Fruit fly (Drosophila melanogaster) whole organism, embryonic: ENCODE measurements around the gene CG43117.

Source experiments
- Adf1 ChIP-seq: fragments of 200-800 bp; sonication (Bioruptor generic); IDR thresholded peaks from 2 replicates; pipeline ENCODE4 v1.3.6; 2022; ENCODE audit warnings: missing biosample characterization, missing genetic modification characterization
- Asciz ChIP-seq: fragments of 200-800 bp; sonication (Bioruptor generic); optimal IDR thresholded peaks from 2 replicates; lab custom pipeline; 2017; ENCODE audit warnings: missing biosample characterization, mild to moderate bottlenecking, missing genetic modification characterization, missing genetic modification reagents
- CG10274 ChIP-seq: fragments of 200-800 bp; sonication (Bioruptor generic); optimal IDR thresholded peaks from 3 replicates; lab custom pipeline; 2017; ENCODE audit warnings: missing biosample characterization, mild to moderate bottlenecking, missing genetic modification characterization
- CG10543 ChIP-seq: fragments of 200-800 bp; sonication (Bioruptor generic); optimal IDR thresholded peaks from 3 replicates; lab custom pipeline; 2017; ENCODE audit warnings: missing biosample characterization, mild to moderate bottlenecking, missing genetic modification characterization, moderate library complexity
- CG11723 ChIP-seq: fragments of 200-800 bp; sonication (Bioruptor generic); optimal IDR thresholded peaks from 2 replicates; lab custom pipeline; 2017; ENCODE audit warnings: missing biosample characterization, mild to moderate bottlenecking, missing genetic modification characterization
- CG12071 ChIP-seq: fragments of 200-800 bp; sonication (Bioruptor generic); optimal IDR thresholded peaks from 3 replicates; lab custom pipeline; 2018; ENCODE audit warnings: missing biosample characterization, mild to moderate bottlenecking, missing genetic modification characterization
- CG12659 ChIP-seq: fragments of 200-800 bp; sonication (Bioruptor generic); optimal IDR thresholded peaks from 3 replicates; lab custom pipeline; 2017; ENCODE audit warnings: mild to moderate bottlenecking, missing biosample characterization, missing genetic modification reagents, missing genetic modification characterization
- CG12769 ChIP-seq: fragments of 200-800 bp; sonication (Bioruptor generic); optimal IDR thresholded peaks from 2 replicates; lab custom pipeline; 2019; ENCODE audit warnings: missing biosample characterization, mild to moderate bottlenecking, missing genetic modification characterization, moderate library complexity
- CG13894 ChIP-seq: fragments of 200-800 bp; sonication (Bioruptor generic); optimal IDR thresholded peaks from 3 replicates; lab custom pipeline; 2018; ENCODE audit warnings: missing biosample characterization, mild to moderate bottlenecking, missing genetic modification characterization, moderate library complexity
- CG14441 ChIP-seq: fragments of 200-800 bp; sonication (Bioruptor generic); IDR thresholded peaks from 2 replicates; pipeline ENCODE4 v1.3.6; 2022; ENCODE audit warnings: missing biosample characterization, missing genetic modification characterization
- CG14860 ChIP-seq: fragments of 200-800 bp; sonication (Bioruptor generic); IDR thresholded peaks from 3 replicates; pipeline ENCODE4 v1.3.6; 2022; ENCODE audit warnings: missing biosample characterization, missing genetic modification characterization; ENCODE audit not compliant: partially characterized antibody
- CG14965 ChIP-seq: fragments of 200-800 bp; sonication (Bioruptor generic); optimal IDR thresholded peaks from 2 replicates; lab custom pipeline; 2016; ENCODE audit warnings: missing biosample characterization, missing genetic modification characterization, borderline replicate concordance
- CG17802 ChIP-seq: fragments of 200-800 bp; sonication (Bioruptor generic); optimal IDR thresholded peaks from 2 replicates; lab custom pipeline; 2018; ENCODE audit warnings: missing biosample characterization, mild to moderate bottlenecking, missing genetic modification characterization, moderate library complexity
- CG2120 ChIP-seq: fragments of 200-800 bp; sonication (Bioruptor generic); optimal IDR thresholded peaks from 3 replicates; lab custom pipeline; 2016; ENCODE audit warnings: missing biosample characterization, missing genetic modification characterization
- CG31388 ChIP-seq: fragments of 200-800 bp; sonication (Bioruptor generic); optimal IDR thresholded peaks from 2 replicates; lab custom pipeline; 2016; ENCODE audit warnings: missing biosample characterization, missing genetic modification characterization
- CG3281 ChIP-seq: fragments of 200-800 bp; sonication (Bioruptor generic); optimal IDR thresholded peaks from 3 replicates; lab custom pipeline; 2017; ENCODE audit warnings: missing biosample characterization, mild to moderate bottlenecking, missing genetic modification characterization
- CG4282 ChIP-seq: fragments of 200-800 bp; sonication (Bioruptor generic); optimal IDR thresholded peaks from 2 replicates; lab custom pipeline; 2016; ENCODE audit warnings: missing biosample characterization, missing genetic modification characterization
- CG4820 ChIP-seq: fragments of 200-800 bp; sonication (Bioruptor generic); optimal IDR thresholded peaks from 3 replicates; lab custom pipeline; 2016; ENCODE audit warnings: missing biosample characterization, missing genetic modification characterization
- CG6654 ChIP-seq: fragments of 200-800 bp; sonication (Bioruptor generic); optimal IDR thresholded peaks from 2 replicates; lab custom pipeline; 2017; ENCODE audit warnings: missing biosample characterization, mild to moderate bottlenecking, missing genetic modification characterization
- CG7839 ChIP-seq: fragments of 200-800 bp; sonication (Bioruptor generic); optimal IDR thresholded peaks from 3 replicates; lab custom pipeline; 2018; ENCODE audit warnings: missing biosample characterization, mild to moderate bottlenecking, missing genetic modification characterization, moderate library complexity
- Drgx ChIP-seq: fragments of 200-800 bp; sonication (Bioruptor generic); IDR thresholded peaks from 2 replicates; pipeline ENCODE4 v1.3.6; 2022; ENCODE audit warnings: missing biosample characterization, missing genetic modification characterization
- HHEX ChIP-seq: fragments of 200-800 bp; sonication (Bioruptor generic); optimal IDR thresholded peaks from 3 replicates; lab custom pipeline; 2017; ENCODE audit warnings: missing biosample characterization, mild to moderate bottlenecking, missing genetic modification characterization, missing genetic modification reagents
- MBD-R2 ChIP-seq: fragments of 200-800 bp; sonication (Bioruptor generic); IDR thresholded peaks from 2 replicates; pipeline ENCODE4 v1.3.6; 2022; ENCODE audit warnings: missing biosample characterization, missing genetic modification characterization
- Mes4 ChIP-seq: fragments of 200-800 bp; sonication (Bioruptor generic); optimal IDR thresholded peaks from 2 replicates; lab custom pipeline; 2016; ENCODE audit warnings: missing biosample characterization, missing genetic modification characterization
- Neu2 ChIP-seq: fragments of 200-800 bp; sonication (Bioruptor generic); optimal IDR thresholded peaks from 3 replicates; lab custom pipeline; 2016; ENCODE audit warnings: missing biosample characterization, missing genetic modification characterization, borderline replicate concordance
- Opbp ChIP-seq: fragments of 200-800 bp; sonication (Bioruptor generic); IDR thresholded peaks from 3 replicates; pipeline ENCODE4 v1.3.6; 2022; ENCODE audit warnings: missing biosample characterization, missing genetic modification characterization; ENCODE audit not compliant: partially characterized antibody
- Ptx1 ChIP-seq: fragments of 200-800 bp; sonication (Bioruptor generic); IDR thresholded peaks from 2 replicates; pipeline ENCODE4 v1.3.6; 2022; ENCODE audit warnings: missing biosample characterization, missing genetic modification characterization
- Sry-δ ChIP-seq: fragments of 200-800 bp; sonication (Bioruptor generic); optimal IDR thresholded peaks from 2 replicates; lab custom pipeline; 2016; ENCODE audit warnings: missing biosample characterization, missing genetic modification characterization
- al ChIP-seq: fragments of 200-800 bp; sonication (Bioruptor generic); IDR thresholded peaks from 2 replicates; pipeline ENCODE4 v1.3.6; 2022; ENCODE audit warnings: missing biosample characterization, missing genetic modification characterization
- ato ChIP-seq: fragments of 200-800 bp; sonication (Bioruptor generic); IDR thresholded peaks from 2 replicates; pipeline ENCODE4 v1.3.6; 2022; ENCODE audit warnings: missing biosample characterization, missing genetic modification characterization; ENCODE audit not compliant: partially characterized antibody
- disco-r ChIP-seq: fragments of 200-800 bp; sonication (Bioruptor generic); optimal IDR thresholded peaks from 2 replicates; lab custom pipeline; 2016; ENCODE audit warnings: missing biosample characterization, missing genetic modification characterization
- dpn ChIP-seq, 2 experiments: fragments of 200-800 bp; sonication (Bioruptor generic); optimal IDR thresholded peaks; 3 replicates each; lab custom pipeline; 2016; ENCODE audit warnings: missing biosample characterization in 2 of 2, missing genetic modification characterization in 2 of 2
- exex ChIP-seq: fragments of 200-800 bp; sonication (Bioruptor generic); optimal IDR thresholded peaks from 4 replicates; lab custom pipeline; 2018; ENCODE audit warnings: missing biosample characterization, mild to moderate bottlenecking, missing genetic modification characterization, moderate library complexity
- gfzf ChIP-seq: fragments of 200-800 bp; sonication (Bioruptor generic); optimal IDR thresholded peaks from 2 replicates; lab custom pipeline; 2016; ENCODE audit warnings: missing biosample characterization, mild to moderate bottlenecking, missing genetic modification characterization, moderate library complexity
- hbn ChIP-seq: fragments of 200-800 bp; sonication (Bioruptor generic); IDR thresholded peaks from 2 replicates; pipeline ENCODE4 v1.3.6; 2022; ENCODE audit warnings: missing biosample characterization, missing genetic modification characterization; ENCODE audit not compliant: partially characterized antibody
- jumu ChIP-seq: fragments of 200-800 bp; sonication (Bioruptor generic); optimal IDR thresholded peaks from 3 replicates; lab custom pipeline; 2016; ENCODE audit warnings: missing biosample characterization, missing genetic modification characterization
- lilli ChIP-seq: fragments of 200-800 bp; sonication (Bioruptor generic); optimal IDR thresholded peaks from 3 replicates; lab custom pipeline; 2016; ENCODE audit warnings: missing biosample characterization, missing genetic modification characterization
- onecut ChIP-seq: fragments of 200-800 bp; sonication (Bioruptor generic); IDR thresholded peaks from 2 replicates; pipeline ENCODE4 v1.3.6; 2022; ENCODE audit warnings: missing biosample characterization, missing genetic modification characterization
- org-1 ChIP-seq: fragments of 200-800 bp; sonication (Bioruptor generic); optimal IDR thresholded peaks from 2 replicates; lab custom pipeline; 2017; ENCODE audit warnings: missing biosample characterization, missing genetic modification characterization
- pho ChIP-seq: fragments of 200-800 bp; sonication (Bioruptor generic); optimal IDR thresholded peaks from 2 replicates; lab custom pipeline; 2016; ENCODE audit warnings: missing biosample characterization, missing genetic modification characterization
- ro ChIP-seq: fragments of 200-800 bp; sonication (Bioruptor generic); IDR thresholded peaks from 2 replicates; pipeline ENCODE4 v1.3.6; 2022; ENCODE audit warnings: missing biosample characterization, missing genetic modification characterization
- sens ChIP-seq: fragments of 200-800 bp; sonication (Bioruptor generic); peaks from one replicate; lab custom pipeline; 2016; ENCODE audit warnings: missing biosample characterization, missing genetic modification characterization
- slp2 ChIP-seq: fragments of 200-800 bp; sonication (Bioruptor generic); optimal IDR thresholded peaks from 2 replicates; lab custom pipeline; 2016; ENCODE audit warnings: missing biosample characterization, missing genetic modification characterization
- tgo ChIP-seq: fragments of 200-800 bp; sonication (Bioruptor generic); IDR thresholded peaks from 3 replicates; pipeline ENCODE4 v1.3.6; 2022; ENCODE audit warnings: missing biosample characterization, missing genetic modification characterization
- tin ChIP-seq: fragments of 200-800 bp; sonication (Bioruptor generic); optimal IDR thresholded peaks from 3 replicates; lab custom pipeline; 2016; ENCODE audit warnings: missing biosample characterization, missing genetic modification characterization
- toy ChIP-seq: fragments of 200-800 bp; sonication (Bioruptor generic); IDR thresholded peaks from 2 replicates; pipeline ENCODE4 v1.3.6; 2022; ENCODE audit warnings: missing biosample characterization, missing genetic modification characterization
- unpg ChIP-seq: fragments of 200-800 bp; sonication (Bioruptor generic); optimal IDR thresholded peaks from 3 replicates; lab custom pipeline; 2018; ENCODE audit warnings: missing biosample characterization, mild to moderate bottlenecking, missing genetic modification characterization, moderate library complexity
- usp ChIP-seq: fragments of >200 bp; optimal IDR thresholded peaks from 2 replicates; lab custom pipeline; 2017; ENCODE audit warnings: missing biosample characterization, missing genetic modification characterization
- wek ChIP-seq: fragments of 200-800 bp; sonication (Bioruptor generic); optimal IDR thresholded peaks from 3 replicates; lab custom pipeline; 2018; ENCODE audit warnings: missing biosample characterization, mild to moderate bottlenecking, missing genetic modification characterization, moderate library complexity

Gene CG43117

DNA sequence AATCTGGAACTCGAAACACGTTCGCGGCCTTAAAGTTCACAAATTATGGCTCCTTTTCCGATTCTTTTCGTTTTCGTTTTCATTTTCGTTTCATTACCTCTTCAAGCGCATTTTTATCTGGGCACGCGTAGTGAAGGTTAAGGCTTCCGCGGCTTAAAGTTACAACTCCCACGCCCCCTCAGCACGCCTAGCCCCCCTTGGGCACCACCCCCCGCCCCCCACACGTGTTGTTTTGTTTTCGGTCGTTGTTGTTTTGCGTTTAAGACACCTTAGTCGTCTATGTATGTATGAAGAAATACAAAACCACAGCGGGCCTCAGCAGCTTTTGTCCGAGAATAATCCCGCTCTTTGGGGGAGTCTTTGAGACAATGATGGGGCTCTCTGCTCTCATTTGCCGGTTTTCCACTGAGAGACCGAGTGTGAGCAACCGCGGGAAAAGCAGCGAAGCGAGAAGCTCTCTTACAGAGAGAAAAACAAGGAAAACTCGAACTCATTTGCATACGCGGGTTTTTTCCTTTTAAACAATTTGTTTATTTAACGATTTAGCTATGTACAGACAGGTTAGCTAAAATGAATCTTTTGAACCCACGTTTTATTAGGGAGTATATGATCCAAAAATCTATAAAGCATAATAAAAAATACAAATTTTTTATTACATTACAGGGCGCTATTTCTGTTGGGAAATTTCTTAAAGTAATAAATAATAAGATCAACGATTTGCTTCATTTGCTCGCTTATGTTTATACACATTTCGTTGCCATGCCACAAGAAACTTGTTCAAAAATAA lies 7.8 kb downstream of the CG43117 start (continued):
- TF ChIP-seq Neu2 (GFP tag; lab: Kevin White, UChicago) (no peak), CG14965 (GFP tag; lab: Kevin White, UChicago) (no peak), tgo (GFP tag; lab: Robert Waterston, UW) (peak; percentile 22; the same call in 2 of the 3 replicates), Opbp (GFP tag; lab: Robert Waterston, UW) (no peak), CG17802 (tag; lab: Kevin White, UChicago) (no peak), Ptx1 (0 out of 2 replicates have a peak, but pooled peaks have one; percentile 24), CG12659 (GFP tag; lab: Kevin White, UChicago) (peak; percentile 42), jumu (GFP tag; lab: Kevin White, UChicago) (no peak), Sry-δ (no peak), ro (GFP tag; lab: Robert Waterston, UW) (no peak), unpg (GFP tag; lab: Kevin White, UChicago) (peak; percentile 37), Mes4 (GFP tag; lab: Kevin White, UChicago) (no peak), usp (no peak), CG4282 (GFP tag; lab: Kevin White, UChicago) (no peak), disco-r (no peak), CG14441 (GFP tag; lab: Robert Waterston, UW) (peak; percentile 51), toy (GFP tag; lab: Robert Waterston, UW) (no peak), Asciz (GFP tag; lab: Kevin White, UChicago) (peak; percentile 26), onecut (no peak), org-1 (GFP tag; lab: Kevin White, UChicago) (no peak), pho (no peak), tin (GFP tag; lab: Kevin White, UChicago) (no peak), CG4820 (peak; percentile 15), al (GFP tag; lab: Robert Waterston, UW) (no peak), lilli (GFP tag; lab: Kevin White, UChicago) (peak; percentile 3), Adf1 (GFP tag; lab: Robert Waterston, UW) (no peak), ato (GFP tag; lab: Robert Waterston, UW) (no peak), MBD-R2 (GFP tag; lab: Robert Waterston, UW) (no peak), Drgx (peak; percentile 59), sens (GFP tag; lab: Kevin White, UChicago) (peak; percentile 10), gfzf (GFP tag; lab: Kevin White, UChicago) (no peak), CG6654 (no peak), HHEX (peak; percentile 35), CG10274 (GFP tag; lab: Kevin White, UChicago) (no peak), CG3281 (peak; percentile 47), CG11723 (GFP tag; lab: Kevin White, UChicago) (no peak), dpn (GFP tag; optimal IDR thresholded peaks at IDR 0.05; lab: Kevin White, UChicago) (peak in 1 of 2 experiments; percentile 22), CG7839 (tag; lab: Kevin White, UChicago) (peak; percentile 33), CG31388 (no peak), CG12071 (no peak), wek (no peak), exex (tag; lab: Kevin White, UChicago) (no peak), CG10543 (GFP tag; lab: Kevin White, UChicago) (peak; percentile 26), CG2120 (GFP tag; lab: Kevin White, UChicago) (peak; percentile 17), CG12769 (no peak), hbn (GFP tag; lab: Robert Waterston, UW) (no peak), CG13894 (tag; lab: Kevin White, UChicago) (peak; percentile 46), slp2 (GFP tag; lab: Kevin White, UChicago) (no peak), CG14860 (GFP tag; lab: Robert Waterston, UW) (no peak)
